Worm (Caenorhabditis elegans) whole organism, late embryonic: Measurements from ENCODE around the gene nas-20.

Experiments
- C08G9.2 ChIP-seq: sonication (generic microtip); optimal IDR thresholded peaks from 2 replicates; lab custom pipeline; 2016; ENCODE audit warnings: mild to moderate bottlenecking, missing genetic modification characterization, moderate library complexity, missing compliant biosample characterization
- C38D4.7 ChIP-seq: fragments of 200-800 bp; sonication (Bioruptor generic); optimal IDR thresholded peaks from 2 replicates; lab custom pipeline; 2018; ENCODE audit warnings: mild to moderate bottlenecking, missing genetic modification characterization, moderate library complexity, missing compliant biosample characterization
- F13H6.1 ChIP-seq: sonication (generic microtip); optimal IDR thresholded peaks from 2 replicates; lab custom pipeline; 2016; ENCODE audit warnings: missing genetic modification characterization, missing compliant biosample characterization
- K02D7.2 ChIP-seq: sonication (generic microtip); optimal IDR thresholded peaks from 2 replicates; lab custom pipeline; 2017; ENCODE audit warnings: mild to moderate bottlenecking, missing genetic modification characterization, missing compliant biosample characterization
- K09A11.1 ChIP-seq: sonication (generic microtip); optimal IDR thresholded peaks from 2 replicates; lab custom pipeline; 2017; ENCODE audit warnings: antibody characterized with exemption, mild to moderate bottlenecking, missing genetic modification characterization, missing compliant biosample characterization; ENCODE audit not compliant: insufficient read depth
- ama-1 ChIP-seq: fragments of 150-350 bp; optimal IDR thresholded peaks from 2 replicates; lab custom pipeline; 2014
- ceh-14 ChIP-seq: sonication (generic microtip); optimal IDR thresholded peaks from 2 replicates; lab custom pipeline; 2016; ENCODE audit warnings: missing genotype, missing genetic modification characterization, missing compliant biosample characterization
- ceh-18 ChIP-seq: sonication (generic microtip); optimal IDR thresholded peaks from 2 replicates; lab custom pipeline; 2016; ENCODE audit warnings: missing genetic modification characterization, missing compliant biosample characterization
- ceh-19 ChIP-seq: fragments of 200-800 bp; sonication (Bioruptor generic); optimal IDR thresholded peaks from 2 replicates; lab custom pipeline; 2018; ENCODE audit warnings: mild to moderate bottlenecking, missing genetic modification characterization, missing compliant biosample characterization
- ceh-2 ChIP-seq: sonication (generic microtip); optimal IDR thresholded peaks from 2 replicates; lab custom pipeline; 2016; ENCODE audit warnings: missing genotype, missing genetic modification characterization, missing compliant biosample characterization
- ceh-22 ChIP-seq: sonication (generic microtip); optimal IDR thresholded peaks from 2 replicates; lab custom pipeline; 2017; ENCODE audit warnings: missing biosample characterization, missing genetic modification characterization
- ceh-24 ChIP-seq: sonication (generic microtip); optimal IDR thresholded peaks from 2 replicates; lab custom pipeline; 2016; ENCODE audit warnings: mild to moderate bottlenecking, missing genetic modification characterization, missing compliant biosample characterization
- ceh-31 ChIP-seq: sonication (generic microtip); optimal IDR thresholded peaks from 2 replicates; lab custom pipeline; 2016; ENCODE audit warnings: missing genetic modification characterization, missing compliant biosample characterization
- ceh-34 ChIP-seq: sonication (generic microtip); optimal IDR thresholded peaks from 2 replicates; lab custom pipeline; 2016; ENCODE audit warnings: mild to moderate bottlenecking, missing genetic modification characterization, missing compliant biosample characterization
- ceh-45 ChIP-seq: fragments of 200-800 bp; sonication (Bioruptor generic); IDR thresholded peaks from 2 replicates; pipeline ENCODE4 v1.3.6; 2022; ENCODE audit warnings: missing genetic modification reagents, missing genetic modification characterization, missing compliant biosample characterization
- ceh-48 ChIP-seq: sonication (generic microtip); optimal IDR thresholded peaks from 2 replicates; lab custom pipeline; 2016; ENCODE audit warnings: missing genetic modification characterization, inconsistent platforms, missing compliant biosample characterization
- ceh-9 ChIP-seq: sonication (generic microtip); optimal IDR thresholded peaks from 2 replicates; lab custom pipeline; 2016; ENCODE audit warnings: mild to moderate bottlenecking, missing genetic modification characterization, inconsistent platforms, missing compliant biosample characterization
- dmd-4 ChIP-seq: sonication (generic microtip); optimal IDR thresholded peaks from 2 replicates; lab custom pipeline; 2016; ENCODE audit warnings: borderline replicate concordance, missing genetic modification characterization, missing compliant biosample characterization
- dve-1 ChIP-seq: sonication (generic microtip); optimal IDR thresholded peaks from 2 replicates; lab custom pipeline; 2017; ENCODE audit warnings: antibody characterized with exemption, mild to moderate bottlenecking, missing genetic modification characterization, missing compliant biosample characterization
- elt-2 ChIP-seq: sonication (generic microtip); optimal IDR thresholded peaks from 2 replicates; lab custom pipeline; 2016; ENCODE audit warnings: missing genetic modification reagents, missing genetic modification characterization, missing compliant biosample characterization
- eyg-1 ChIP-seq: sonication (generic microtip); optimal IDR thresholded peaks from 2 replicates; lab custom pipeline; 2016; ENCODE audit warnings: missing genotype, missing genetic modification characterization, missing compliant biosample characterization
- fax-1 ChIP-seq: sonication (generic microtip); optimal IDR thresholded peaks from 2 replicates; lab custom pipeline; 2016; ENCODE audit warnings: missing genotype, missing genetic modification characterization, missing compliant biosample characterization
- fkh-10 ChIP-seq: fragments of 150-350 bp; optimal IDR thresholded peaks from 2 replicates; lab custom pipeline; 2014; ENCODE audit warnings: missing biosample characterization, missing genetic modification reagents, missing genetic modification characterization
- hlh-15 ChIP-seq: sonication (generic microtip); optimal IDR thresholded peaks from 2 replicates; lab custom pipeline; 2016; ENCODE audit warnings: missing genetic modification characterization, missing compliant biosample characterization
- hlh-30 ChIP-seq: sonication (generic microtip); optimal IDR thresholded peaks from 2 replicates; lab custom pipeline; 2017; ENCODE audit warnings: antibody characterized with exemption, missing genetic modification characterization, missing compliant biosample characterization; ENCODE audit not compliant: insufficient read depth
- hlh-8 ChIP-seq: sonication (generic microtip); optimal IDR thresholded peaks from 2 replicates; lab custom pipeline; 2016; ENCODE audit warnings: missing genotype, missing genetic modification characterization, missing compliant biosample characterization
- lin-11 ChIP-seq: fragments of 200-800 bp; sonication (Bioruptor generic); optimal IDR thresholded peaks from 2 replicates; lab custom pipeline; 2018; ENCODE audit warnings: mild to moderate bottlenecking, missing genetic modification characterization, missing compliant biosample characterization
- mec-3 ChIP-seq: sonication (generic microtip); optimal IDR thresholded peaks from 2 replicates; lab custom pipeline; 2016; ENCODE audit warnings: borderline replicate concordance, missing genetic modification characterization, missing compliant biosample characterization
- nfya-1 ChIP-seq: sonication (generic microtip); optimal IDR thresholded peaks from 2 replicates; lab custom pipeline; 2017; ENCODE audit warnings: missing genetic modification characterization, mild to moderate bottlenecking, missing compliant biosample characterization, antibody characterized with exemption, moderate library complexity
- nhr-232 ChIP-seq: sonication (generic microtip); optimal IDR thresholded peaks from 2 replicates; lab custom pipeline; 2016; ENCODE audit warnings: missing genetic modification characterization, missing compliant biosample characterization
- npax-4 ChIP-seq: sonication (generic microtip); optimal IDR thresholded peaks from 2 replicates; lab custom pipeline; 2016; ENCODE audit warnings: missing genetic modification characterization, missing compliant biosample characterization
- pag-3 ChIP-seq: sonication (generic microtip); optimal IDR thresholded peaks from 2 replicates; lab custom pipeline; 2016; ENCODE audit warnings: missing compliant biosample characterization, missing genetic modification characterization, borderline replicate concordance
- pat-9 ChIP-seq: fragments of 200-800 bp; sonication (Bioruptor generic); optimal IDR thresholded peaks from 2 replicates; lab custom pipeline; 2018; ENCODE audit warnings: mild to moderate bottlenecking, missing genetic modification characterization, moderate library complexity, missing compliant biosample characterization
- pha-4 ChIP-seq: fragments of 150-350 bp; optimal IDR thresholded peaks from 2 replicates; lab custom pipeline; 2018; ENCODE audit warnings: missing biosample characterization, missing genetic modification reagents, missing genetic modification characterization
- pqm-1 ChIP-seq: sonication (generic microtip); optimal IDR thresholded peaks from 2 replicates; lab custom pipeline; 2016; ENCODE audit warnings: missing genetic modification characterization, missing compliant biosample characterization
- ref-2 ChIP-seq: sonication (generic microtip); optimal IDR thresholded peaks from 2 replicates; lab custom pipeline; 2016; ENCODE audit warnings: missing genetic modification characterization, missing compliant biosample characterization
- rnt-1 ChIP-seq: sonication (generic microtip); optimal IDR thresholded peaks from 2 replicates; lab custom pipeline; 2016; ENCODE audit warnings: missing genetic modification characterization, missing compliant biosample characterization
- sdc-2 ChIP-seq: sonication (generic microtip); optimal IDR thresholded peaks from 2 replicates; lab custom pipeline; 2016; ENCODE audit warnings: missing genotype, missing genetic modification characterization, missing compliant biosample characterization
- syd-9 ChIP-seq: sonication (generic microtip); optimal IDR thresholded peaks from 2 replicates; lab custom pipeline; 2016; ENCODE audit warnings: mild to moderate bottlenecking, missing genetic modification characterization, moderate library complexity, missing compliant biosample characterization
- tbx-2 ChIP-seq: sonication (generic microtip); optimal IDR thresholded peaks from 2 replicates; lab custom pipeline; 2016; ENCODE audit warnings: missing genetic modification characterization, missing compliant biosample characterization
- unc-3 ChIP-seq, 2 experiments: fragments of 200-800 bp in 1 of 2; sonication (Bioruptor generic) in 1 of 2; sonication (generic microtip) in 1 of 2; conservative IDR thresholded peaks in 1 of 2; optimal IDR thresholded peaks in 1 of 2; 2 replicates each; pipeline versions ENCODE4 v1.3.6 to Lab custom; 2016 to 2022; ENCODE audit warnings: missing compliant biosample characterization in 2 of 2, missing genetic modification characterization in 2 of 2, missing genetic modification reagents in 1 of 2
- unc-42 ChIP-seq: sonication (generic microtip); optimal IDR thresholded peaks from 2 replicates; lab custom pipeline; 2016; ENCODE audit warnings: missing genotype, missing genetic modification characterization, missing compliant biosample characterization
- unc-55 ChIP-seq: sonication (generic microtip); optimal IDR thresholded peaks from 2 replicates; lab custom pipeline; 2017; ENCODE audit warnings: missing biosample characterization, missing genetic modification reagents, missing genetic modification characterization
- unc-86 ChIP-seq: sonication (generic microtip); optimal IDR thresholded peaks from 2 replicates; lab custom pipeline; 2016; ENCODE audit warnings: missing genetic modification characterization, missing compliant biosample characterization
- zip-5 ChIP-seq: sonication (generic microtip); optimal IDR thresholded peaks from 2 replicates; lab custom pipeline; 2016; ENCODE audit warnings: missing genetic modification characterization, missing compliant biosample characterization

nas-20 gene

DNA sequence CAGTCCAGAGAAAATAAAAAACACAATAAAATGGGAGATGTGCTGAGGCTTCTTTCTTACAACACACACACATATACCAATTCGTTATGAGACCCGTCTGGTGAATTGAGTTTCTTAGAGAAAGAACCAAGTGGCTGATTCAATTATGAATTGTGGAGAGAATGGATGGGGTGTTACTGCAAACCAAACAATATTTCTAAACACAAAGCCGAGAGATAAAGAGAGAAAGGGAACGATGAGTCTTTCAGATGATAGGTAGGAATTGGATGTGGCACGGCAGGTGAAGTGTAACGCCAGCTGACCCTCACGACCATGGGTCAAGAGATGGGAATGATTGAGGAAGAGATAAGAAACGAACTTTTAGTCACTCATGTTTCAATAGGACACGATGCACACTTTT lies 25.8 kb downstream of the nas-20 start, which contains the start of gene mig-17:
Gene mig-17, plus strand, starts transcription at position 389 of the 400 bp plus-strand sequence.
- TF ChIP-seq unc-42 (tag; lab: Kevin White, UChicago) (peak; percentile 85), unc-55 (GFP tag; lab: Kevin White, UChicago) (peak; percentile 36), K09A11.1 (tag; lab: Kevin White, UChicago) (no peak)

DNA sequence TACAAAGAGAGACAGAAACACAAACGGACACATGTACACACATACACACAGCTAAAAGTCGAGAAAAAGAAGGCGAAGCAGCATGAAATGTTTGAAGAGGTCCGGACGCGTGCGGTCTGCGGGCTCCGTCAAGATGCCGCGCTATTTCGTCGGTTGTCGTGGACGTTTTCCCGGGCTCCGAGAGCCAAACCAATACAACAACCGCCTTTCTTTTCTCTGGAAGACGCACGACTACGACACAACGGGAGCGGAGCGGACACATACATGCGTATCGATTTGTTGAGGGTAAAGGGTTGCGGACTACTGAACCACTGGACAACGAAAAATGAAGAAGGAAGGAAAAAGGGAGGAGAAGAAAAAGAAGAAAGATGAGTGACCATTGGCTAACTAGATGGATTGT lies 26.7 kb downstream of the nas-20 start:
- TF ChIP-seq eyg-1 (tag; lab: Kevin White, UChicago), result no peak
- TF ChIP-seq ceh-45 (GFP tag; lab: Robert Waterston, UW), result no peak
- TF ChIP-seq C08G9.2 (tag; lab: Kevin White, UChicago), result peak; percentile 17
- no peak for TF ChIP-seq ceh-2
- TF ChIP-seq mec-3 (tag; lab: Kevin White, UChicago), result no peak
- no peak for TF ChIP-seq pha-4 (tag; lab: Kevin White, UChicago)
- TF ChIP-seq ceh-48 (tag; lab: Kevin White, UChicago), result peak; percentile 89
- TF ChIP-seq sdc-2 (tag; lab: Kevin White, UChicago), result peak; percentile 7
- TF ChIP-seq dmd-4 (tag; lab: Kevin White, UChicago), result no peak
- TF ChIP-seq hlh-8 (tag; lab: Kevin White, UChicago), result no peak
- peak; percentile 69 for TF ChIP-seq nfya-1 (tag; lab: Kevin White, UChicago)
- TF ChIP-seq nhr-232 (tag; lab: Kevin White, UChicago), result no peak
- TF ChIP-seq syd-9, result no peak
- TF ChIP-seq fax-1 (tag; lab: Kevin White, UChicago), result no peak
- TF ChIP-seq F13H6.1 (tag; lab: Kevin White, UChicago), result peak; percentile 28
- TF ChIP-seq ceh-31, result peak; percentile 51
- TF ChIP-seq ceh-24 (tag; lab: Kevin White, UChicago), result no peak
- no peak for TF ChIP-seq pqm-1 (tag; lab: Kevin White, UChicago)
- TF ChIP-seq unc-42 (tag; lab: Kevin White, UChicago), result peak; percentile 40
- TF ChIP-seq hlh-30 (tag; lab: Kevin White, UChicago), result no peak
- TF ChIP-seq elt-2 (tag; lab: Kevin White, UChicago), result no peak
- no peak for TF ChIP-seq npax-4 (tag; lab: Kevin White, UChicago)
- no peak for TF ChIP-seq hlh-15 (tag; lab: Kevin White, UChicago)
- TF ChIP-seq unc-86 (tag; lab: Kevin White, UChicago), result no peak
- peak; percentile 39 for TF ChIP-seq tbx-2 (tag; lab: Kevin White, UChicago)
- TF ChIP-seq C38D4.7 (GFP tag; lab: Kevin White, UChicago), result no peak
- TF ChIP-seq K02D7.2 (tag; lab: Kevin White, UChicago), result no peak
- TF ChIP-seq pat-9 (tag; lab: Kevin White, UChicago), result no peak
- no peak for TF ChIP-seq dve-1 (tag; lab: Kevin White, UChicago)
- peak; percentile 49 for TF ChIP-seq ceh-19 (GFP tag; lab: Kevin White, UChicago)
- no peak for TF ChIP-seq pag-3
- peak; percentile 44 for TF ChIP-seq ceh-14 (tag; lab: Kevin White, UChicago)
- TF ChIP-seq rnt-1 (tag; lab: Kevin White, UChicago), result no peak
- no peak for TF ChIP-seq ama-1
- TF ChIP-seq lin-11 (tag; lab: Kevin White, UChicago), result no peak
- peak; percentile 62 for TF ChIP-seq ref-2 (tag; lab: Kevin White, UChicago)
- no peak for TF ChIP-seq K09A11.1 (tag; lab: Kevin White, UChicago)
- TF ChIP-seq fkh-10 (GFP tag; lab: Kevin White, UChicago), result no peak
- no peak for TF ChIP-seq ceh-9 (tag; lab: Kevin White, UChicago)
- TF ChIP-seq ceh-22, result no peak
- no peak for TF ChIP-seq unc-3 (GFP tag; conservative IDR thresholded peaks at IDR 0.05; lab: Robert Waterston, UW)
- no peak for TF ChIP-seq unc-3 (tag; optimal IDR thresholded peaks at IDR 0.05; lab: Kevin White, UChicago)
- TF ChIP-seq zip-5 (tag; lab: Kevin White, UChicago), result no peak
- TF ChIP-seq ceh-18 (tag; lab: Kevin White, UChicago), result peak; percentile 6
- TF ChIP-seq ceh-34, result peak; percentile 39
